Fruit fly (Drosophila melanogaster) whole organism: ENCODE measurements around the gene CG13786.

Source experiments
- Dll ChIP-seq: fragments of >200 bp; optimal IDR thresholded peaks from 2 replicates; lab custom pipeline; 2017
- psq ChIP-seq: fragments of >200 bp; optimal IDR thresholded peaks from 2 replicates; lab custom pipeline; 2017

DNA sequence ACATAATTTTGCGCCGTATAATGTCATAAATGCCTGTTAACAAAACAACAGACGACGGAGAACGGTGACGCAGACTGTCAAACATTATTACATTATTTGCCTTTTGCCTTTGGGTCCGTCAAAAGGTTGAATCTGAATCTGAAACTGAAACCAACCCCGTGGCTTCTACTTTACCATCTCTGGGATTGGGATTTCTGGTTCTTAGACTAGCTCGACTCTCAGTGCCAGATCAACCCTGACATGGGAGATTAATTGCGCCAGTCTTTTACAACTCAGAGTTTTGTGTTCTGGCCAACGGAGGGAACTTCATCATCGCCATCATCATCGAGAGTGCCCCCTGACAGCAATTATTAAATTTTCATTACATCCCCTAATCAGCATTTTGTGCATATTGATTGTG lies 19.7 kb upstream of the CG13786 start:
- TF ChIP-seq psq (lab: Kevin White, UChicago) (no peak), Dll (lab: Kevin White, UChicago) (no peak)
